Fruit fly (Drosophila melanogaster) whole organism, embryonic: ENCODE data around the gene CG43347.

Source experiments
- Bteb2 ChIP-seq: fragments of 200-800 bp; sonication (Bioruptor generic); optimal IDR thresholded peaks from 2 replicates; lab custom pipeline; 2016; ENCODE audit warnings: missing biosample characterization, missing genetic modification characterization
- CG10979 ChIP-seq: fragments of 200-800 bp; sonication (Bioruptor generic); optimal IDR thresholded peaks from 2 replicates; lab custom pipeline; 2018; ENCODE audit warnings: missing biosample characterization, mild to moderate bottlenecking, missing genetic modification characterization, moderate library complexity
- CG11696 ChIP-seq: fragments of 200-800 bp; sonication (Bioruptor generic); IDR thresholded peaks from 2 replicates; pipeline ENCODE4 v1.3.6; 2022; ENCODE audit warnings: missing biosample characterization, missing genetic modification characterization
- CG11723 ChIP-seq: fragments of 200-800 bp; sonication (Bioruptor generic); optimal IDR thresholded peaks from 2 replicates; lab custom pipeline; 2017; ENCODE audit warnings: missing biosample characterization, mild to moderate bottlenecking, missing genetic modification characterization
- CG12942 ChIP-seq: fragments of 200-800 bp; sonication (Bioruptor generic); optimal IDR thresholded peaks from 3 replicates; lab custom pipeline; 2016; ENCODE audit warnings: missing biosample characterization, missing genetic modification characterization
- CG13775 ChIP-seq: fragments of 200-800 bp; sonication (Bioruptor generic); optimal IDR thresholded peaks from 3 replicates; lab custom pipeline; 2017; ENCODE audit warnings: missing biosample characterization, mild to moderate bottlenecking, missing genetic modification characterization
- CG18764 ChIP-seq: fragments of 200-800 bp; sonication (Bioruptor generic); optimal IDR thresholded peaks from 3 replicates; lab custom pipeline; 2016; ENCODE audit warnings: missing biosample characterization, missing genetic modification characterization
- CG32772 ChIP-seq: fragments of 200-800 bp; sonication (Bioruptor generic); IDR thresholded peaks from 2 replicates; pipeline ENCODE4 v1.3.6; 2022; ENCODE audit warnings: missing biosample characterization, missing genetic modification characterization
- CG5180 ChIP-seq: fragments of 200-800 bp; sonication (Bioruptor generic); optimal IDR thresholded peaks from 3 replicates; lab custom pipeline; 2017; ENCODE audit warnings: missing biosample characterization, missing genetic modification characterization, mild to moderate bottlenecking, moderate library complexity, missing genetic modification reagents
- CG6272 ChIP-seq: fragments of 200-800 bp; sonication (Bioruptor generic); IDR thresholded peaks from 2 replicates; pipeline ENCODE4 v1.3.6; 2022; ENCODE audit warnings: missing biosample characterization, missing genetic modification characterization
- CG6654 ChIP-seq: fragments of 200-800 bp; sonication (Bioruptor generic); optimal IDR thresholded peaks from 2 replicates; lab custom pipeline; 2017; ENCODE audit warnings: missing biosample characterization, mild to moderate bottlenecking, missing genetic modification characterization
- CrebB ChIP-seq: fragments of 200-800 bp; sonication (Bioruptor generic); optimal IDR thresholded peaks from 3 replicates; lab custom pipeline; 2018; ENCODE audit warnings: missing biosample characterization, mild to moderate bottlenecking, missing genetic modification characterization
- D19B ChIP-seq: fragments of 200-800 bp; sonication (Bioruptor generic); optimal IDR thresholded peaks from 2 replicates; lab custom pipeline; 2017; ENCODE audit warnings: missing biosample characterization, mild to moderate bottlenecking, missing genetic modification characterization
- Dad ChIP-seq: fragments of 200-800 bp; sonication (Bioruptor generic); optimal IDR thresholded peaks from 3 replicates; lab custom pipeline; 2016; ENCODE audit warnings: missing biosample characterization, missing genetic modification characterization
- Drgx ChIP-seq: fragments of 200-800 bp; sonication (Bioruptor generic); IDR thresholded peaks from 2 replicates; pipeline ENCODE4 v1.3.6; 2022; ENCODE audit warnings: missing biosample characterization, missing genetic modification characterization
- Fer1 ChIP-seq: fragments of 200-800 bp; sonication (Bioruptor generic); optimal IDR thresholded peaks from 2 replicates; lab custom pipeline; 2017; ENCODE audit warnings: missing biosample characterization, mild to moderate bottlenecking, missing genetic modification characterization
- HLH3B ChIP-seq: fragments of 200-800 bp; sonication (Bioruptor generic); IDR thresholded peaks from 2 replicates; pipeline ENCODE4 v1.3.6; 2022; ENCODE audit warnings: missing biosample characterization, missing genetic modification characterization
- Med ChIP-seq: fragments of 200-800 bp; sonication (Bioruptor generic); peaks from one replicate; lab custom pipeline; 2016; ENCODE audit warnings: missing biosample characterization, missing genetic modification characterization, mild to moderate bottlenecking, inconsistent platforms, moderate library complexity
- NC2α ChIP-seq: fragments of 200-800 bp; sonication (Bioruptor generic); optimal IDR thresholded peaks from 2 replicates; lab custom pipeline; 2016; ENCODE audit warnings: missing biosample characterization, missing genetic modification characterization
- Ptx1 ChIP-seq: fragments of 200-800 bp; sonication (Bioruptor generic); IDR thresholded peaks from 2 replicates; pipeline ENCODE4 v1.3.6; 2022; ENCODE audit warnings: missing biosample characterization, missing genetic modification characterization
- Rfx ChIP-seq: fragments of 200-800 bp; sonication (Bioruptor generic); IDR thresholded peaks from 2 replicates; pipeline ENCODE4 v1.3.6; 2022; ENCODE audit warnings: missing biosample characterization, missing genetic modification characterization
- Six4 ChIP-seq: fragments of 200-800 bp; sonication (Bioruptor generic); optimal IDR thresholded peaks from 2 replicates; lab custom pipeline; 2016; ENCODE audit warnings: missing biosample characterization, missing genetic modification characterization
- Sox102F ChIP-seq: fragments of 200-800 bp; sonication (Bioruptor generic); optimal IDR thresholded peaks from 2 replicates; lab custom pipeline; 2018; ENCODE audit warnings: missing biosample characterization, mild to moderate bottlenecking, missing genetic modification characterization, moderate library complexity
- Xrp1 ChIP-seq: fragments of 200-800 bp; sonication (Bioruptor generic); IDR thresholded peaks from 2 replicates; pipeline ENCODE4 v1.3.6; 2022; ENCODE audit warnings: missing biosample characterization, missing genetic modification characterization
- ash1 ChIP-seq: fragments of 200-800 bp; sonication (Bioruptor generic); optimal IDR thresholded peaks from 2 replicates; lab custom pipeline; 2018; ENCODE audit warnings: missing biosample characterization, mild to moderate bottlenecking, missing genetic modification characterization
- bsh ChIP-seq, 2 experiments: fragments of 200-800 bp; sonication (Bioruptor generic); optimal IDR thresholded peaks; 2 replicates each; lab custom pipeline; 2017 to 2018; ENCODE audit warnings: mild to moderate bottlenecking in 2 of 2, missing biosample characterization in 2 of 2, missing genetic modification characterization in 2 of 2, moderate library complexity in 1 of 2
- chn ChIP-seq: fragments of 200-800 bp; sonication (Bioruptor generic); optimal IDR thresholded peaks from 2 replicates; lab custom pipeline; 2016; ENCODE audit warnings: missing biosample characterization, missing genetic modification characterization
- da ChIP-seq: fragments of 200-800 bp; sonication (Bioruptor generic); optimal IDR thresholded peaks from 2 replicates; lab custom pipeline; 2016; ENCODE audit warnings: missing biosample characterization, missing genetic modification characterization
- dysf ChIP-seq: fragments of 200-800 bp; sonication (Bioruptor generic); IDR thresholded peaks from 3 replicates; pipeline ENCODE4 v1.3.6; 2022; ENCODE audit warnings: missing biosample characterization, missing genetic modification characterization
- eve ChIP-seq, 2 experiments: fragments of >200 bp; optimal IDR thresholded peaks; 2 replicates each; lab custom pipeline; 2017; ENCODE audit warnings: missing biosample characterization in 2 of 2, missing genetic modification characterization in 2 of 2
- fd102C ChIP-seq: fragments of 200-800 bp; sonication (Bioruptor generic); optimal IDR thresholded peaks from 2 replicates; lab custom pipeline; 2018; ENCODE audit warnings: missing biosample characterization, mild to moderate bottlenecking, missing genetic modification characterization, moderate library complexity
- gem ChIP-seq: fragments of 200-800 bp; sonication (Bioruptor generic); optimal IDR thresholded peaks from 2 replicates; lab custom pipeline; 2019; ENCODE audit warnings: missing biosample characterization, mild to moderate bottlenecking, missing genetic modification characterization, moderate library complexity
- gro ChIP-seq: fragments of 200-800 bp; sonication (Bioruptor generic); optimal IDR thresholded peaks from 2 replicates; lab custom pipeline; 2016; ENCODE audit warnings: missing biosample characterization, missing genetic modification characterization
- her ChIP-seq: fragments of 200-800 bp; sonication (Bioruptor generic); optimal IDR thresholded peaks from 2 replicates; lab custom pipeline; 2016; ENCODE audit warnings: missing biosample characterization, missing genetic modification characterization
- kni ChIP-seq: fragments of 200-800 bp; sonication (Bioruptor generic); optimal IDR thresholded peaks from 3 replicates; lab custom pipeline; 2017; ENCODE audit warnings: mild to moderate bottlenecking, missing biosample characterization, missing genetic modification reagents, missing genetic modification characterization
- knrl ChIP-seq: fragments of 200-800 bp; sonication (Bioruptor generic); IDR thresholded peaks from 3 replicates; pipeline ENCODE4 v1.3.6; 2022; ENCODE audit warnings: missing biosample characterization, missing genetic modification characterization; ENCODE audit not compliant: partially characterized antibody
- nom ChIP-seq: fragments of 200-800 bp; sonication (Bioruptor generic); optimal IDR thresholded peaks from 2 replicates; lab custom pipeline; 2017; ENCODE audit warnings: missing biosample characterization, missing genetic modification characterization, mild to moderate bottlenecking, moderate library complexity, missing genetic modification reagents
- onecut ChIP-seq: fragments of 200-800 bp; sonication (Bioruptor generic); IDR thresholded peaks from 2 replicates; pipeline ENCODE4 v1.3.6; 2022; ENCODE audit warnings: missing biosample characterization, missing genetic modification characterization
- pan ChIP-seq, 4 experiments: fragments of >200 bp in 3 of 4; fragments of 200-800 bp in 1 of 4; sonication (Bioruptor generic) in 1 of 4; optimal IDR thresholded peaks in 3 of 4; IDR thresholded peaks in 1 of 4; 2 replicates each; pipeline versions ENCODE4 v1.3.6 to Lab custom; 2017 to 2022; ENCODE audit warnings: missing biosample characterization in 2 of 4, missing genetic modification characterization in 2 of 4, mixed read lengths in 1 of 4
- pnt ChIP-seq: fragments of 200-800 bp; sonication (Bioruptor generic); optimal IDR thresholded peaks from 3 replicates; lab custom pipeline; 2016; ENCODE audit warnings: missing biosample characterization, missing genetic modification characterization
- row ChIP-seq: fragments of 200-800 bp; sonication (Bioruptor generic); IDR thresholded peaks from 3 replicates; pipeline ENCODE4 v1.3.6; 2022; ENCODE audit warnings: missing biosample characterization, missing genetic modification characterization
- sens ChIP-seq: fragments of 200-800 bp; sonication (Bioruptor generic); peaks from one replicate; lab custom pipeline; 2016; ENCODE audit warnings: missing biosample characterization, missing genetic modification characterization
- toy ChIP-seq: fragments of 200-800 bp; sonication (Bioruptor generic); IDR thresholded peaks from 2 replicates; pipeline ENCODE4 v1.3.6; 2022; ENCODE audit warnings: missing biosample characterization, missing genetic modification characterization
- vnd ChIP-seq: fragments of 200-800 bp; sonication (Bioruptor generic); IDR thresholded peaks from 3 replicates; pipeline ENCODE4 v1.3.6; 2022; ENCODE audit warnings: missing biosample characterization, missing genetic modification characterization; ENCODE audit not compliant: partially characterized antibody

CG43347 gene

DNA sequence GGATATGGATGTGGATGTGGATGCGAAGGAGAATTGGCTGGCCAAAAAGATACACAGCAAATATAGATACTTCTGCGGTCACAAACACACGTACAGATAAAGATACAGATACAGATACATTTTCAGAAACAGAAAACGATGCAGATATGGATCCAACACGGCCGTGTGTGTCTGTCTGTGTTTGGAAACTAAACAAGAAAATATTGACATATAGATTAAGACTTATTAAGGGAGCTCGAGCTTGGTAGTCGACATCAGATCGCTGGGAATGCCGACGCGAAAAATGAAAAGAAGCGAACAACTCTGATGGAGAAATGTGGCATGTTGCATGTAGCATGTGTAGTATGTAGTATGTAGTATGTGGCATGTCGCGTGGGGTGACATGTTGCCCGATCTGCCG is 37.9 kb downstream of the CG43347 start (continued):
- TF ChIP-seq CG11723 (GFP tag; lab: Kevin White, UChicago) (peak; percentile 22), NC2α (GFP tag; lab: Kevin White, UChicago) (peak; percentile 5), CG6654 (GFP tag; lab: Kevin White, UChicago) (no peak), ash1 (GFP tag; lab: Kevin White, UChicago) (no peak), Six4 (GFP tag; lab: Kevin White, UChicago) (no peak), pnt (GFP tag; lab: Kevin White, UChicago) (no peak), HLH3B (GFP tag; lab: Robert Waterston, UW) (no peak), Sox102F (GFP tag; lab: Kevin White, UChicago) (peak; percentile 13), fd102C (GFP tag; lab: Kevin White, UChicago) (peak; percentile 84), onecut (GFP tag; lab: Robert Waterston, UW) (peak; percentile 57; the same call in 1 of the 2 replicates), chn (GFP tag; lab: Kevin White, UChicago) (no peak)

DNA sequence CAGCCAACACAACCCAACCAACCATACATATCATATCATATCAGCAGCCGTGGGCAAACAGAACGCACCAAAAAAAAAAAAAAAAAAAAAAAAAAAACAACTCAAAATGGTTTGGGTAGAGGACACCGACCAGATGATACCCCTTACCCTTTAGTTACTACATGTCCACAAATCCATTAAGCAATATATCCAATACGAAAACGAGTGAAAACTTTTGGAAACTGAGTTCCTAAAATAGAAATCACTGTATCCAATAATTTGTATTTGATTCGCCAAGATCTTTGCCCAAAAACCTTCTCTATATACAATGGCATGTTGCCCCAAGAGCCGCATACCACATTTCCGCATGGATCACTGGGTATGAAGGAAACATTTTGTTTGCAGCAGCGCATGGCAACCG is 38.5 kb downstream of the CG43347 start:
- peak; percentile 15 for TF ChIP-seq gem (tag; lab: Kevin White, UChicago)
- peak; percentile 60 for TF ChIP-seq sens (GFP tag; lab: Kevin White, UChicago)
- TF ChIP-seq CG18764 (GFP tag; lab: Kevin White, UChicago), result no peak
- peak in 1 of 2 experiments; percentile 32 for TF ChIP-seq bsh (GFP tag; optimal IDR thresholded peaks at IDR 0.05; lab: Kevin White, UChicago)
- TF ChIP-seq vnd, result no peak
- peak; percentile 35; the same call in 1 of the 2 replicates for TF ChIP-seq Drgx (GFP tag; lab: Robert Waterston, UW)
- 0 out of 3 replicates have a peak, but pooled peaks have one; percentile 29 for TF ChIP-seq dysf (GFP tag; lab: Robert Waterston, UW)
- no peak for TF ChIP-seq Fer1 (GFP tag; lab: Kevin White, UChicago)
- peak in 1 of 2 experiments; percentile 1 for TF ChIP-seq eve (GFP tag; optimal IDR thresholded peaks at IDR 0.05; lab: Kevin White, UChicago)
- TF ChIP-seq CrebB (tag; lab: Kevin White, UChicago), result no peak
- peak; percentile 1 for TF ChIP-seq Med (GFP tag; lab: Kevin White, UChicago)
- TF ChIP-seq Bteb2 (GFP tag; lab: Kevin White, UChicago), result no peak
- TF ChIP-seq toy, result no peak
- TF ChIP-seq CG6272 (GFP tag; lab: Robert Waterston, UW), result no peak
- no peak for TF ChIP-seq CG11696 (GFP tag; lab: Robert Waterston, UW)
- TF ChIP-seq CG12942 (GFP tag; lab: Kevin White, UChicago), result no peak
- TF ChIP-seq pan (optimal IDR thresholded peaks at IDR 0.05; lab: Kevin White, UChicago), result peak in 1 of 2 experiments; percentile 47
- TF ChIP-seq pan (GFP tag; optimal IDR thresholded peaks at IDR 0.05 in 1 of 2, IDR thresholded peaks at IDR 0.05 in 1 of 2), result peak; percentile 12 to 16
- TF ChIP-seq CG10979 (tag; lab: Kevin White, UChicago), result no peak
- TF ChIP-seq Dad, result no peak
- peak; percentile 4 for TF ChIP-seq nom (GFP tag; lab: Kevin White, UChicago)
- TF ChIP-seq Rfx (GFP tag; lab: Robert Waterston, UW), result no peak
- TF ChIP-seq row, result peak; percentile 74
- TF ChIP-seq her (GFP tag; lab: Kevin White, UChicago), result no peak
- TF ChIP-seq CG32772 (GFP tag; lab: Robert Waterston, UW), result peak; percentile 66
- peak; percentile 30 for TF ChIP-seq CG5180 (GFP tag; lab: Kevin White, UChicago)
- no peak for TF ChIP-seq da (GFP tag; lab: Kevin White, UChicago)
- TF ChIP-seq D19B (GFP tag; lab: Kevin White, UChicago), result peak; percentile 51
- peak; percentile 12; the same call in 1 of the 2 replicates for TF ChIP-seq Xrp1 (GFP tag; lab: Robert Waterston, UW)
- no peak for TF ChIP-seq knrl (GFP tag; lab: Robert Waterston, UW)
- no peak for TF ChIP-seq gro (GFP tag; lab: Kevin White, UChicago)
- TF ChIP-seq kni (GFP tag; lab: Kevin White, UChicago), result no peak
- TF ChIP-seq Ptx1 (GFP tag; lab: Robert Waterston, UW), result 0 out of 2 replicates have a peak, but pooled peaks have one; percentile 24
- no peak for TF ChIP-seq CG13775 (GFP tag; lab: Kevin White, UChicago)
